Worm (Caenorhabditis elegans) whole organism, young adult: ENCODE measurements around the gene F40F8.3.

ENCODE experiments used
- B0035.1 ChIP-seq: sonication (generic microtip); optimal IDR thresholded peaks from 2 replicates; lab custom pipeline; 2016; ENCODE audit warnings: missing genetic modification characterization, mild to moderate bottlenecking, missing compliant biosample characterization, missing genotype, missing genetic modification reagents
- B0261.1 ChIP-seq: sonication (generic microtip); optimal IDR thresholded peaks from 2 replicates; lab custom pipeline; 2016; ENCODE audit warnings: mild to moderate bottlenecking, missing genetic modification characterization, moderate library complexity, missing compliant biosample characterization
- B0336.3 ChIP-seq: fragments of 200-800 bp; sonication (Bioruptor generic); IDR thresholded peaks from 2 replicates; pipeline ENCODE4 v1.3.6; 2022; ENCODE audit warnings: missing genetic modification characterization, missing compliant biosample characterization
- C06A6.2 ChIP-seq: fragments of 200-800 bp; sonication (Bioruptor generic); conservative IDR thresholded peaks from 2 replicates; pipeline ENCODE4 v1.3.6; 2022; ENCODE audit warnings: missing genetic modification characterization, missing compliant biosample characterization
- C17E4.6 ChIP-seq: fragments of 200-800 bp; sonication (Bioruptor generic); IDR thresholded peaks from 2 replicates; pipeline ENCODE4 v1.3.6; 2022; ENCODE audit warnings: missing genetic modification reagents, missing genetic modification characterization, missing compliant biosample characterization
- F23B12.7 ChIP-seq: sonication (generic microtip); optimal IDR thresholded peaks from 2 replicates; lab custom pipeline; 2017; ENCODE audit warnings: missing genetic modification characterization, mild to moderate bottlenecking, missing compliant biosample characterization, antibody characterized with exemption, moderate library complexity; ENCODE audit not compliant: insufficient read depth
- F33H1.4 ChIP-seq: fragments of 200-800 bp; sonication (Bioruptor generic); IDR thresholded peaks from 2 replicates; pipeline ENCODE4 v1.3.6; 2022; ENCODE audit warnings: missing genetic modification reagents, missing genetic modification characterization, missing compliant biosample characterization
- F39B2.1 ChIP-seq: fragments of 200-800 bp; sonication (Bioruptor generic); IDR thresholded peaks from 2 replicates; pipeline ENCODE4 v1.3.6; 2022; ENCODE audit warnings: missing genetic modification reagents, missing genetic modification characterization, missing compliant biosample characterization
- F49E8.2 ChIP-seq: sonication (generic microtip); optimal IDR thresholded peaks from 3 replicates; lab custom pipeline; 2017; ENCODE audit warnings: missing genetic modification characterization, mild to moderate bottlenecking, missing compliant biosample characterization, antibody characterized with exemption, moderate library complexity; ENCODE audit not compliant: insufficient read depth
- F57C9.4 ChIP-seq: sonication (generic microtip); optimal IDR thresholded peaks from 2 replicates; lab custom pipeline; 2017; ENCODE audit warnings: mild to moderate bottlenecking, missing genetic modification characterization, missing compliant biosample characterization
- K11D2.4 ChIP-seq: fragments of 200-800 bp; sonication (Bioruptor generic); IDR thresholded peaks from 2 replicates; pipeline ENCODE4 v1.3.6; 2022; ENCODE audit warnings: missing genetic modification reagents, missing genetic modification characterization, missing compliant biosample characterization
- K12H6.12 ChIP-seq: fragments of 200-800 bp; sonication (Bioruptor generic); optimal IDR thresholded peaks from 2 replicates; lab custom pipeline; 2018; ENCODE audit warnings: mild to moderate bottlenecking, missing genetic modification characterization, missing compliant biosample characterization
- T26A5.8 ChIP-seq: sonication (generic microtip); optimal IDR thresholded peaks from 2 replicates; lab custom pipeline; 2016; ENCODE audit warnings: missing genetic modification characterization, missing compliant biosample characterization
- akir-1 ChIP-seq: fragments of 200-800 bp; sonication (Bioruptor generic); optimal IDR thresholded peaks from 2 replicates; lab custom pipeline; 2018; ENCODE audit warnings: mild to moderate bottlenecking, missing genetic modification characterization, moderate library complexity, missing compliant biosample characterization
- athp-1 ChIP-seq: sonication (generic microtip); optimal IDR thresholded peaks from 2 replicates; lab custom pipeline; 2017; ENCODE audit warnings: mild to moderate bottlenecking, missing genetic modification characterization, missing compliant biosample characterization
- attf-5 ChIP-seq: fragments of 200-800 bp; sonication (Bioruptor generic); optimal IDR thresholded peaks from 2 replicates; lab custom pipeline; 2018; ENCODE audit warnings: mild to moderate bottlenecking, missing genetic modification characterization, missing compliant biosample characterization
- cebp-1 ChIP-seq, 2 experiments: fragments of 200-800 bp in 1 of 2; sonication (Bioruptor generic) in 1 of 2; sonication (generic microtip) in 1 of 2; IDR thresholded peaks in 1 of 2; optimal IDR thresholded peaks in 1 of 2; 2 replicates each; pipeline versions ENCODE4 v1.3.6 to Lab custom; 2017 to 2022; ENCODE audit warnings: missing compliant biosample characterization in 2 of 2, missing genetic modification characterization in 2 of 2, mild to moderate bottlenecking in 1 of 2, missing genetic modification reagents in 1 of 2, moderate library complexity in 1 of 2
- ceh-27 ChIP-seq: fragments of 200-800 bp; sonication (Bioruptor generic); optimal IDR thresholded peaks from 2 replicates; lab custom pipeline; 2018; ENCODE audit warnings: mild to moderate bottlenecking, missing genetic modification characterization, moderate library complexity, missing compliant biosample characterization
- ceh-58 ChIP-seq: fragments of 200-800 bp; sonication (Bioruptor generic); IDR thresholded peaks from 2 replicates; pipeline ENCODE4 v1.3.6; 2022; ENCODE audit warnings: missing genetic modification characterization, missing compliant biosample characterization
- die-1 ChIP-seq: sonication (generic microtip); optimal IDR thresholded peaks from 2 replicates; lab custom pipeline; 2016; ENCODE audit warnings: missing genotype, mild to moderate bottlenecking, missing genetic modification characterization, missing compliant biosample characterization
- dpff-1 ChIP-seq: sonication (generic microtip); optimal IDR thresholded peaks from 2 replicates; lab custom pipeline; 2017; ENCODE audit warnings: mild to moderate bottlenecking, missing genetic modification characterization, missing compliant biosample characterization
- efl-1 ChIP-seq: fragments of 150-350 bp; optimal IDR thresholded peaks from 2 replicates; lab custom pipeline; 2014; ENCODE audit warnings: missing biosample characterization, missing genetic modification reagents, missing genetic modification characterization
- egl-18 ChIP-seq: fragments of 200-800 bp; sonication (Bioruptor generic); IDR thresholded peaks from 2 replicates; pipeline ENCODE4 v1.3.6; 2022; ENCODE audit warnings: missing genetic modification reagents, missing genetic modification characterization, missing compliant biosample characterization
- ekl-4 ChIP-seq: fragments of 200-800 bp; sonication (Bioruptor generic); IDR thresholded peaks from 2 replicates; pipeline ENCODE4 v1.3.6; 2022; ENCODE audit warnings: missing genetic modification reagents, missing genetic modification characterization, missing compliant biosample characterization
- ets-4 ChIP-seq: fragments of 200-800 bp; sonication (Bioruptor generic); optimal IDR thresholded peaks from 2 replicates; lab custom pipeline; 2018; ENCODE audit warnings: mild to moderate bottlenecking, missing genetic modification characterization, missing compliant biosample characterization
- him-1 ChIP-seq: sonication (generic microtip); optimal IDR thresholded peaks from 2 replicates; lab custom pipeline; 2016; ENCODE audit warnings: missing genotype, missing genetic modification reagents, missing genetic modification characterization, missing compliant biosample characterization
- hlh-26 ChIP-seq: fragments of 200-800 bp; sonication (Bioruptor generic); conservative IDR thresholded peaks from 2 replicates; pipeline ENCODE4 v1.3.6; 2022; ENCODE audit warnings: missing genetic modification reagents, missing genetic modification characterization, missing compliant biosample characterization
- hmg-1.2 ChIP-seq: fragments of 200-800 bp; sonication (Bioruptor generic); IDR thresholded peaks from 2 replicates; pipeline ENCODE4 v1.3.6; 2022; ENCODE audit warnings: missing genetic modification reagents, missing genetic modification characterization, missing compliant biosample characterization
- lin-40 ChIP-seq: sonication (generic microtip); optimal IDR thresholded peaks from 2 replicates; lab custom pipeline; 2016; ENCODE audit warnings: missing genetic modification characterization, mild to moderate bottlenecking, missing compliant biosample characterization, missing genotype, missing genetic modification reagents
- lir-1 ChIP-seq: fragments of 200-800 bp; sonication (Bioruptor generic); conservative IDR thresholded peaks from 2 replicates; pipeline ENCODE4 v1.3.6; 2022; ENCODE audit warnings: missing genetic modification reagents, missing genetic modification characterization, missing compliant biosample characterization
- lsy-27 ChIP-seq: sonication (generic microtip); optimal IDR thresholded peaks from 2 replicates; lab custom pipeline; 2017; ENCODE audit warnings: missing genetic modification characterization, mild to moderate bottlenecking, missing compliant biosample characterization, antibody characterized with exemption, missing genotype, borderline replicate concordance; ENCODE audit not compliant: insufficient read depth
- madf-8 ChIP-seq: fragments of 200-800 bp; sonication (Bioruptor generic); conservative IDR thresholded peaks from 2 replicates; pipeline ENCODE4 v1.3.6; 2022; ENCODE audit warnings: missing genetic modification reagents, missing genetic modification characterization, missing compliant biosample characterization
- mel-28 ChIP-seq: sonication (generic microtip); optimal IDR thresholded peaks from 2 replicates; lab custom pipeline; 2016; ENCODE audit warnings: borderline replicate concordance, mild to moderate bottlenecking, missing genetic modification characterization, missing compliant biosample characterization
- mes-4 ChIP-seq: sonication (generic microtip); optimal IDR thresholded peaks from 2 replicates; lab custom pipeline; 2016; ENCODE audit warnings: missing genotype, missing genetic modification characterization, missing compliant biosample characterization
- nfyb-1 ChIP-seq: fragments of 200-800 bp; sonication (Bioruptor generic); IDR thresholded peaks from 2 replicates; pipeline ENCODE4 v1.3.6; 2022; ENCODE audit warnings: missing genetic modification reagents, missing genetic modification characterization, missing compliant biosample characterization
- nhr-120 ChIP-seq: fragments of 200-800 bp; sonication (Bioruptor generic); IDR thresholded peaks from 2 replicates; pipeline ENCODE4 v1.3.6; 2022; ENCODE audit warnings: missing genetic modification characterization, missing compliant biosample characterization
- nhr-90 ChIP-seq: sonication (generic microtip); optimal IDR thresholded peaks from 2 replicates; lab custom pipeline; 2016; ENCODE audit warnings: missing genotype, mild to moderate bottlenecking, missing genetic modification characterization, missing compliant biosample characterization
- rcor-1 ChIP-seq: fragments of 200-800 bp; sonication (Bioruptor generic); IDR thresholded peaks from 2 replicates; pipeline ENCODE4 v1.3.6; 2022; ENCODE audit warnings: missing genetic modification reagents, missing genetic modification characterization, missing compliant biosample characterization
- rpc-1 ChIP-seq, 2 experiments: fragments of 150-350 bp in 1 of 2; sonication (generic microtip) in 1 of 2; optimal IDR thresholded peaks; 2 replicates each; lab custom pipeline; 2014 to 2018; ENCODE audit warnings: missing biosample characterization in 1 of 2, missing genetic modification characterization in 1 of 2, missing genetic modification reagents in 1 of 2, missing genotype in 1 of 2
- sdz-38 ChIP-seq: sonication (generic microtip); optimal IDR thresholded peaks from 2 replicates; lab custom pipeline; 2016; ENCODE audit warnings: missing genotype, missing genetic modification characterization, missing compliant biosample characterization
- snpc-1.3 ChIP-seq: sonication (generic microtip); optimal IDR thresholded peaks from 2 replicates; lab custom pipeline; 2017; ENCODE audit warnings: missing genetic modification characterization, mild to moderate bottlenecking, missing compliant biosample characterization, antibody characterized with exemption, moderate library complexity, missing genotype, missing genetic modification reagents; ENCODE audit not compliant: insufficient read depth
- snpc-4 ChIP-seq, 5 experiments: fragments of 150-350 bp in 1 of 5; sonication (generic microtip) in 4 of 5; optimal IDR thresholded peaks; 2 replicates each; lab custom pipeline; 2014 to 2018; ENCODE audit warnings: missing genetic modification characterization in 5 of 5, missing biosample characterization in 3 of 5, antibody characterized with exemption in 2 of 5, mild to moderate bottlenecking in 2 of 5, missing compliant biosample characterization in 2 of 5, missing genotype in 2 of 5, moderate library complexity in 2 of 5, missing genetic modification reagents in 1 of 5
- sptf-2 ChIP-seq: fragments of 200-800 bp; sonication (Bioruptor generic); optimal IDR thresholded peaks from 2 replicates; lab custom pipeline; 2018; ENCODE audit warnings: mild to moderate bottlenecking, missing genetic modification characterization, missing compliant biosample characterization
- tbp1 ChIP-seq: fragments of 200-800 bp; sonication (Bioruptor generic); optimal IDR thresholded peaks from 2 replicates; lab custom pipeline; 2018; ENCODE audit warnings: mild to moderate bottlenecking, missing genetic modification characterization, missing compliant biosample characterization
- ztf-25 ChIP-seq: fragments of 200-800 bp; sonication (Bioruptor generic); IDR thresholded peaks from 2 replicates; pipeline ENCODE4 v1.3.6; 2022; ENCODE audit warnings: missing genetic modification reagents, missing genetic modification characterization, missing compliant biosample characterization
- ztf-26 ChIP-seq: sonication (generic microtip); optimal IDR thresholded peaks from 2 replicates; lab custom pipeline; 2017; ENCODE audit warnings: missing genetic modification characterization, missing compliant biosample characterization

F40F8.3 gene

ce11 chrII:11167039-11167438 lies 38.0 kb downstream of the F40F8.3 start (continued):
- TF ChIP-seq ztf-25: 0 out of 2 replicates have a peak, but pooled peaks have one; percentile 75
- peak; percentile 74 for TF ChIP-seq mes-4 (tag; lab: Kevin White, UChicago)
- TF ChIP-seq madf-8 (GFP tag; lab: Robert Waterston, UW): peak; percentile 79
- TF ChIP-seq C17E4.6 (GFP tag; lab: Robert Waterston, UW): 0 out of 2 replicates have a peak, but pooled peaks have one; percentile 66
- TF ChIP-seq snpc-4 (GFP tag; optimal IDR thresholded peaks at IDR 0.05; lab: Kevin White, UChicago): peak; percentile 99
- TF ChIP-seq snpc-4 (tag; optimal IDR thresholded peaks at IDR 0.05; lab: Kevin White, UChicago): peak; percentile 98 to 99 (median 99)
- TF ChIP-seq B0336.3 (GFP tag; lab: Robert Waterston, UW): peak; percentile 90
- TF ChIP-seq nfyb-1 (GFP tag; lab: Robert Waterston, UW): peak; percentile 89; the same call in 1 of the 2 replicates
- peak; percentile 80 for TF ChIP-seq dpff-1 (tag; lab: Kevin White, UChicago)
- 0 out of 2 replicates have a peak, but pooled peaks have one; percentile 26 for TF ChIP-seq K11D2.4 (GFP tag; lab: Robert Waterston, UW)
- no peak for TF ChIP-seq nhr-90
- peak; percentile 82 for TF ChIP-seq F23B12.7
- TF ChIP-seq B0035.1: no peak
- TF ChIP-seq K12H6.12 (tag; lab: Kevin White, UChicago): peak; percentile 21
- no peak for TF ChIP-seq F39B2.1 (GFP tag; lab: Robert Waterston, UW)
- peak; percentile 28; the same call in 1 of the 2 replicates for TF ChIP-seq C06A6.2 (GFP tag; lab: Robert Waterston, UW)
- no peak for TF ChIP-seq mel-28 (tag; lab: Kevin White, UChicago)
- TF ChIP-seq ztf-26 (tag; lab: Kevin White, UChicago): no peak
- TF ChIP-seq F33H1.4 (GFP tag; lab: Robert Waterston, UW): peak; percentile 72
- no peak for TF ChIP-seq lsy-27 (tag; lab: Kevin White, UChicago)
- no peak for TF ChIP-seq ceh-58 (GFP tag; lab: Robert Waterston, UW)
- TF ChIP-seq snpc-1.3 (tag; lab: Kevin White, UChicago): peak; percentile 94
- TF ChIP-seq hlh-26 (GFP tag; lab: Robert Waterston, UW): no peak
- TF ChIP-seq F57C9.4 (tag; lab: Kevin White, UChicago): no peak
- TF ChIP-seq egl-18: no peak
- peak; percentile 39 for TF ChIP-seq die-1 (tag; lab: Kevin White, UChicago)
- peak; percentile 63 for TF ChIP-seq ceh-27
- TF ChIP-seq tbp1 (GFP tag; lab: Kevin White, UChicago): peak; percentile 82
- TF ChIP-seq ekl-4 (GFP tag; lab: Robert Waterston, UW): peak; percentile 90
- no peak for TF ChIP-seq rpc-1 (optimal IDR thresholded peaks at IDR 0.05; lab: Kevin White, UChicago)
- TF ChIP-seq rpc-1 (tag; optimal IDR thresholded peaks at IDR 0.05; lab: Kevin White, UChicago): peak; percentile 6
- TF ChIP-seq sdz-38: no peak
- TF ChIP-seq ets-4: peak; percentile 4
- peak; percentile 8 for TF ChIP-seq attf-5 (GFP tag; lab: Kevin White, UChicago)
- TF ChIP-seq athp-1: peak; percentile 78
- peak; percentile 58 for TF ChIP-seq T26A5.8 (tag; lab: Kevin White, UChicago)
- peak; percentile 40 for TF ChIP-seq B0261.1 (tag; lab: Kevin White, UChicago)
- peak; percentile 75 for TF ChIP-seq sptf-2
- TF ChIP-seq akir-1 (GFP tag; lab: Kevin White, UChicago): no peak
- peak; percentile 95 for TF ChIP-seq hmg-1.2 (GFP tag; lab: Robert Waterston, UW)
- peak; percentile 40 for TF ChIP-seq lin-40 (tag; lab: Kevin White, UChicago)
- TF ChIP-seq nhr-120 (GFP tag; lab: Robert Waterston, UW): no peak
- no peak for TF ChIP-seq cebp-1 (GFP tag; IDR thresholded peaks at IDR 0.05; lab: Robert Waterston, UW)
- peak; percentile 56 for TF ChIP-seq cebp-1 (tag; optimal IDR thresholded peaks at IDR 0.05; lab: Kevin White, UChicago)
- 0 out of 2 replicates have a peak, but pooled peaks have one; percentile 25 for TF ChIP-seq lir-1 (GFP tag; lab: Robert Waterston, UW)
- peak; percentile 86 for TF ChIP-seq rcor-1 (GFP tag; lab: Robert Waterston, UW)
- TF ChIP-seq F49E8.2 (tag; lab: Kevin White, UChicago): peak; percentile 89
- TF ChIP-seq him-1 (tag; lab: Kevin White, UChicago): peak; percentile 96
- peak; percentile 49 for TF ChIP-seq efl-1 (GFP tag; lab: Kevin White, UChicago)
